Fruit fly (Drosophila melanogaster): ENCODE measurements around the gene Gem2.
A peak's percentile ranks its signal among the peaks of the same experiment; 100 is the strongest.

Gene Gem2

dm6 chr3L:19091423-19092124 lies 8.6 kb downstream of the Gem2 start (continued):
- TF ChIP-seq CG8319 (GFP tag; optimal IDR thresholded peaks at IDR 0.05) = no peak

dm6 chr3L:19089120-19089519 lies 11.0 kb downstream of the Gem2 start:
- no peak for TF ChIP-seq CG6163 (GFP tag; IDR thresholded peaks at IDR 0.05)
- no peak for TF ChIP-seq vri (GFP tag; optimal IDR thresholded peaks at IDR 0.05)
- TF ChIP-seq CG10631 (GFP tag; optimal IDR thresholded peaks at IDR 0.05) = no peak
- TF ChIP-seq Hr4 (GFP tag; optimal IDR thresholded peaks at IDR 0.05) = no peak
- TF ChIP-seq CG16779 (tag; optimal IDR thresholded peaks at IDR 0.05) = no peak
- TF ChIP-seq achi (GFP tag; optimal IDR thresholded peaks at IDR 0.05) = no peak
- TF ChIP-seq Smox (GFP tag; optimal IDR thresholded peaks at IDR 0.05) = no peak
- no peak for TF ChIP-seq CG4318 (GFP tag; optimal IDR thresholded peaks at IDR 0.05)
- no peak for TF ChIP-seq Sox15 (GFP tag; optimal IDR thresholded peaks at IDR 0.05)
- no peak for TF ChIP-seq CG11294 (GFP tag; IDR thresholded peaks at IDR 0.05)
- TF ChIP-seq CG10669 (GFP tag; optimal IDR thresholded peaks at IDR 0.05) = no peak
- no peak for TF ChIP-seq Hr38 (GFP tag; optimal IDR thresholded peaks at IDR 0.05)
- TF ChIP-seq fkh (GFP tag; optimal IDR thresholded peaks at IDR 0.05) = no peak
- TF ChIP-seq CG9139 (GFP tag; optimal IDR thresholded peaks at IDR 0.05) = no peak

dm6 chr3L:19087369-19088275 lies 12.5 kb downstream of the Gem2 start:
- no peak for TF ChIP-seq Met (GFP tag; optimal IDR thresholded peaks at IDR 0.05)
- no peak; the same call in 1 of the 2 replicates for TF ChIP-seq CG11294 (GFP tag; IDR thresholded peaks at IDR 0.05)
- TF ChIP-seq CG8119 (GFP tag; IDR thresholded peaks at IDR 0.05) = no peak
- no peak for TF ChIP-seq Smox (GFP tag; optimal IDR thresholded peaks at IDR 0.05)
- TF ChIP-seq CG6276 (GFP tag; optimal IDR thresholded peaks at IDR 0.05) = no peak
- peak; percentile 11 for TF ChIP-seq dsx (GFP tag; optimal IDR thresholded peaks at IDR 0.05; ENCODE audit: poor library complexity, severe bottlenecking)
- TF ChIP-seq Sox15 (GFP tag; optimal IDR thresholded peaks at IDR 0.05) = no peak
- peak; percentile 40 for TF ChIP-seq svp (GFP tag)
- peak in 1 of 2 experiments; percentile 9 for TF ChIP-seq ss (GFP tag; optimal IDR thresholded peaks at IDR 0.05)
- TF ChIP-seq CG32006 (GFP tag; optimal IDR thresholded peaks at IDR 0.05) = peak; percentile 52
- TF ChIP-seq CG6792 (GFP tag; optimal IDR thresholded peaks at IDR 0.05) = peak; percentile 23
- TF ChIP-seq cyc (GFP tag; optimal IDR thresholded peaks at IDR 0.05) = peak; percentile 19
- no peak for TF ChIP-seq CG6163 (GFP tag; IDR thresholded peaks at IDR 0.05)
- no peak for TF ChIP-seq CG4318 (GFP tag; optimal IDR thresholded peaks at IDR 0.05)
- peak; percentile 33 for TF ChIP-seq acj6 (GFP tag; optimal IDR thresholded peaks at IDR 0.05)
- TF ChIP-seq CG1621 (tag; optimal IDR thresholded peaks at IDR 0.05) = no peak
- no peak for TF ChIP-seq vri (GFP tag; optimal IDR thresholded peaks at IDR 0.05)
- TF ChIP-seq CG31627 (GFP tag; optimal IDR thresholded peaks at IDR 0.05) = peak; percentile 0
- TF ChIP-seq spab (GFP tag; optimal IDR thresholded peaks at IDR 0.05) = peak; percentile 10
- no peak for TF ChIP-seq fkh (GFP tag; optimal IDR thresholded peaks at IDR 0.05)
- TF ChIP-seq Blimp-1 (GFP tag; optimal IDR thresholded peaks at IDR 0.05) = peak; percentile 9
- TF ChIP-seq CG9139 (GFP tag; optimal IDR thresholded peaks at IDR 0.05) = no peak
- TF ChIP-seq pdm3 (GFP tag; optimal IDR thresholded peaks at IDR 0.05) = no peak
- peak; percentile 20 for TF ChIP-seq CG16779 (tag; optimal IDR thresholded peaks at IDR 0.05)
- TF ChIP-seq CG3032 (tag; optimal IDR thresholded peaks at IDR 0.05) = peak; percentile 34
- TF ChIP-seq CG7368 (GFP tag; optimal IDR thresholded peaks at IDR 0.05) = peak; percentile 17
- peak in 1 of 2 experiments; percentile 16 for TF ChIP-seq salr (GFP tag; optimal IDR thresholded peaks at IDR 0.05)
- TF ChIP-seq Hr4 (GFP tag; optimal IDR thresholded peaks at IDR 0.05) = no peak
- no peak for TF ChIP-seq Eip75B (GFP tag; optimal IDR thresholded peaks at IDR 0.05)
- TF ChIP-seq CG10669 (GFP tag; optimal IDR thresholded peaks at IDR 0.05) = no peak
- no peak for TF ChIP-seq Eip93F (GFP tag; optimal IDR thresholded peaks at IDR 0.05)
- TF ChIP-seq CG11902 (GFP tag; optimal IDR thresholded peaks at IDR 0.05) = no peak
- peak; percentile 33 for TF ChIP-seq CG10631 (GFP tag; optimal IDR thresholded peaks at IDR 0.05)
- TF ChIP-seq CG34406 (GFP tag; optimal IDR thresholded peaks at IDR 0.05) = peak; percentile 56
- TF ChIP-seq OdsH (GFP tag; optimal IDR thresholded peaks at IDR 0.05) = peak; percentile 19
- TF ChIP-seq Ets21C (GFP tag; optimal IDR thresholded peaks at IDR 0.05) = no peak
- no peak for TF ChIP-seq Gug (GFP tag; IDR thresholded peaks at IDR 0.05)
- no peak for TF ChIP-seq CG6808 (GFP tag; optimal IDR thresholded peaks at IDR 0.05)
- no peak for TF ChIP-seq fd59A (GFP tag; optimal IDR thresholded peaks at IDR 0.05)
